Fruit fly (Drosophila melanogaster) whole organism, prepupa: Measurements from ENCODE around the gene Timp.

ENCODE experiments used
- Blimp-1 ChIP-seq: fragments of 200-800 bp; sonication (Bioruptor generic); optimal IDR thresholded peaks from 3 replicates; lab custom pipeline; 2017; ENCODE audit warnings: missing biosample characterization, missing genetic modification characterization, mild to moderate bottlenecking, moderate library complexity, missing genetic modification reagents
- CG10631 ChIP-seq: fragments of 200-800 bp; sonication (Bioruptor generic); optimal IDR thresholded peaks from 2 replicates; lab custom pipeline; 2016; ENCODE audit warnings: missing biosample characterization, missing genetic modification characterization
- CG10669 ChIP-seq: fragments of 200-800 bp; sonication (Bioruptor generic); optimal IDR thresholded peaks from 3 replicates; lab custom pipeline; 2018; ENCODE audit warnings: missing biosample characterization, mild to moderate bottlenecking, missing genetic modification characterization, moderate library complexity
- CG11294 ChIP-seq: fragments of 200-800 bp; sonication (Bioruptor generic); IDR thresholded peaks from 2 replicates; pipeline ENCODE4 v1.3.6; 2022; ENCODE audit warnings: missing biosample characterization, missing genetic modification characterization
- CG11762 ChIP-seq: fragments of 200-800 bp; sonication (Bioruptor generic); optimal IDR thresholded peaks from 3 replicates; lab custom pipeline; 2016; ENCODE audit warnings: missing biosample characterization, missing genetic modification characterization; ENCODE audit not compliant: insufficient read depth
- CG1621 ChIP-seq: fragments of 200-800 bp; sonication (Bioruptor generic); optimal IDR thresholded peaks from 3 replicates; lab custom pipeline; 2018; ENCODE audit warnings: missing biosample characterization, mild to moderate bottlenecking, missing genetic modification characterization
- CG16779 ChIP-seq: fragments of 200-800 bp; sonication (Bioruptor generic); optimal IDR thresholded peaks from 3 replicates; lab custom pipeline; 2017; ENCODE audit warnings: missing biosample characterization, mild to moderate bottlenecking, missing genetic modification characterization
- CG31627 ChIP-seq: fragments of 200-800 bp; sonication (Bioruptor generic); optimal IDR thresholded peaks from 3 replicates; lab custom pipeline; 2016; ENCODE audit warnings: missing biosample characterization, missing genetic modification characterization
- CG32006 ChIP-seq: fragments of 200-800 bp; sonication (Bioruptor generic); optimal IDR thresholded peaks from 3 replicates; lab custom pipeline; 2017; ENCODE audit warnings: missing biosample characterization, mild to moderate bottlenecking, missing genetic modification characterization
- CG3919 ChIP-seq: fragments of 200-800 bp; sonication (Bioruptor generic); optimal IDR thresholded peaks from 3 replicates; lab custom pipeline; 2016; ENCODE audit warnings: missing biosample characterization, missing genetic modification characterization
- CG4318 ChIP-seq: fragments of 200-800 bp; sonication (Bioruptor generic); optimal IDR thresholded peaks from 3 replicates; lab custom pipeline; 2017; ENCODE audit warnings: missing biosample characterization, mild to moderate bottlenecking, missing genetic modification characterization
- CG6163 ChIP-seq: fragments of 200-800 bp; sonication (Bioruptor generic); IDR thresholded peaks from 3 replicates; pipeline ENCODE4 v1.3.6; 2022; ENCODE audit warnings: missing biosample characterization, missing genetic modification characterization
- CG6808 ChIP-seq: fragments of 200-800 bp; sonication (Bioruptor generic); optimal IDR thresholded peaks from 3 replicates; lab custom pipeline; 2017; ENCODE audit warnings: missing biosample characterization, missing genetic modification characterization, mild to moderate bottlenecking, moderate library complexity, missing genetic modification reagents
- CG6854 ChIP-seq: fragments of 200-800 bp; sonication (Bioruptor generic); optimal IDR thresholded peaks from 2 replicates; lab custom pipeline; 2017; ENCODE audit warnings: missing biosample characterization, mild to moderate bottlenecking, missing genetic modification characterization
- CG7368 ChIP-seq: fragments of 200-800 bp; sonication (Bioruptor generic); optimal IDR thresholded peaks from 3 replicates; lab custom pipeline; 2016; ENCODE audit warnings: missing biosample characterization, missing genetic modification characterization
- CG8119 ChIP-seq: fragments of 200-800 bp; sonication (Bioruptor generic); IDR thresholded peaks from 3 replicates; pipeline ENCODE4 v1.3.6; 2022; ENCODE audit warnings: missing biosample characterization, missing genetic modification characterization
- CG8319 ChIP-seq: fragments of 200-800 bp; sonication (Bioruptor generic); optimal IDR thresholded peaks from 3 replicates; lab custom pipeline; 2016; ENCODE audit warnings: missing biosample characterization, missing genetic modification characterization
- CG8632 ChIP-seq: fragments of 200-800 bp; sonication (Bioruptor generic); optimal IDR thresholded peaks from 3 replicates; lab custom pipeline; 2016; ENCODE audit warnings: missing biosample characterization, missing genetic modification characterization
- CG9139 ChIP-seq: fragments of 200-800 bp; sonication (Bioruptor generic); optimal IDR thresholded peaks from 3 replicates; lab custom pipeline; 2017; ENCODE audit warnings: missing biosample characterization, mild to moderate bottlenecking, missing genetic modification characterization
- Eip75B ChIP-seq: fragments of 200-800 bp; sonication (Bioruptor generic); optimal IDR thresholded peaks from 3 replicates; lab custom pipeline; 2016; ENCODE audit warnings: missing biosample characterization, missing genetic modification characterization
- Eip78C ChIP-seq: fragments of 200-800 bp; sonication (Bioruptor generic); peaks from one replicate; lab custom pipeline; 2016; ENCODE audit warnings: missing biosample characterization, missing genetic modification characterization
- Ets21C ChIP-seq: fragments of 200-800 bp; sonication (Bioruptor generic); optimal IDR thresholded peaks from 3 replicates; lab custom pipeline; 2016; ENCODE audit warnings: missing biosample characterization, missing genetic modification characterization
- Ets96B ChIP-seq: fragments of 200-800 bp; optimal IDR thresholded peaks from 2 replicates; lab custom pipeline; 2019; ENCODE audit warnings: missing biosample characterization, mild to moderate bottlenecking, missing genetic modification characterization, moderate library complexity
- Hr39 ChIP-seq: fragments of 200-800 bp; sonication (Bioruptor generic); optimal IDR thresholded peaks from 2 replicates; lab custom pipeline; 2016; ENCODE audit warnings: missing biosample characterization, missing genetic modification characterization
- Hr4 ChIP-seq: fragments of 200-800 bp; sonication (Bioruptor generic); optimal IDR thresholded peaks from 3 replicates; lab custom pipeline; 2016; ENCODE audit warnings: missing biosample characterization, missing genetic modification characterization
- Met ChIP-seq: fragments of 200-800 bp; sonication (Bioruptor generic); optimal IDR thresholded peaks from 3 replicates; lab custom pipeline; 2016; ENCODE audit warnings: missing biosample characterization, missing genetic modification characterization
- OdsH ChIP-seq: fragments of 200-800 bp; sonication (Bioruptor generic); optimal IDR thresholded peaks from 3 replicates; lab custom pipeline; 2016; ENCODE audit warnings: missing biosample characterization, missing genetic modification characterization
- Smox ChIP-seq: fragments of 200-800 bp; sonication (Bioruptor generic); optimal IDR thresholded peaks from 3 replicates; lab custom pipeline; 2016; ENCODE audit warnings: missing biosample characterization, missing genetic modification characterization
- Sox102F ChIP-seq: fragments of 200-800 bp; sonication (Bioruptor generic); optimal IDR thresholded peaks from 2 replicates; lab custom pipeline; 2016; ENCODE audit warnings: missing biosample characterization, mild to moderate bottlenecking, missing genetic modification characterization
- Sox14 ChIP-seq: fragments of 200-800 bp; sonication (Bioruptor generic); optimal IDR thresholded peaks from 3 replicates; lab custom pipeline; 2016; ENCODE audit warnings: missing biosample characterization, missing genetic modification characterization
- Sox15 ChIP-seq: fragments of 200-800 bp; sonication (Bioruptor generic); optimal IDR thresholded peaks from 3 replicates; lab custom pipeline; 2016; ENCODE audit warnings: missing biosample characterization, missing genetic modification characterization
- cyc ChIP-seq: fragments of 200-800 bp; sonication (Bioruptor generic); optimal IDR thresholded peaks from 3 replicates; lab custom pipeline; 2016; ENCODE audit warnings: missing biosample characterization, missing genetic modification characterization
- eg ChIP-seq: fragments of 200-800 bp; sonication (Bioruptor generic); IDR thresholded peaks from 3 replicates; pipeline ENCODE4 v1.3.6; 2022; ENCODE audit warnings: missing biosample characterization, missing genetic modification characterization
- esn ChIP-seq: fragments of 200-800 bp; sonication (Bioruptor generic); optimal IDR thresholded peaks from 2 replicates; lab custom pipeline; 2016; ENCODE audit warnings: missing biosample characterization, mild to moderate bottlenecking, missing genetic modification characterization, moderate library complexity
- fkh ChIP-seq: fragments of 200-800 bp; sonication (Bioruptor generic); optimal IDR thresholded peaks from 3 replicates; lab custom pipeline; 2017; ENCODE audit warnings: missing biosample characterization, mild to moderate bottlenecking, missing genetic modification characterization, moderate library complexity
- net ChIP-seq: fragments of 200-800 bp; sonication (Bioruptor generic); optimal IDR thresholded peaks from 3 replicates; lab custom pipeline; 2016; ENCODE audit warnings: missing biosample characterization, missing genetic modification characterization
- salr ChIP-seq, 2 experiments: fragments of 200-800 bp; sonication (Bioruptor generic); optimal IDR thresholded peaks; 3 replicates each; lab custom pipeline; 2016 to 2018; ENCODE audit warnings: missing biosample characterization in 2 of 2, missing genetic modification characterization in 2 of 2, mild to moderate bottlenecking in 1 of 2
- spab ChIP-seq: fragments of 200-800 bp; sonication (Bioruptor generic); optimal IDR thresholded peaks from 2 replicates; lab custom pipeline; 2017; ENCODE audit warnings: missing biosample characterization, mild to moderate bottlenecking, missing genetic modification characterization, missing genetic modification reagents
- ss ChIP-seq, 2 experiments: fragments of 200-800 bp; sonication (Bioruptor generic); optimal IDR thresholded peaks; 2 replicates in 1 of 2; 3 replicates in 1 of 2; lab custom pipeline; 2017 to 2018; ENCODE audit warnings: mild to moderate bottlenecking in 2 of 2, missing biosample characterization in 2 of 2, missing genetic modification characterization in 2 of 2, moderate library complexity in 1 of 2
- svp ChIP-seq: fragments of 200-800 bp; sonication (Bioruptor generic); peaks from one replicate; lab custom pipeline; 2016; ENCODE audit warnings: missing biosample characterization, missing genetic modification characterization
- topi ChIP-seq: fragments of 200-800 bp; sonication (Bioruptor generic); optimal IDR thresholded peaks from 3 replicates; lab custom pipeline; 2016; ENCODE audit warnings: missing biosample characterization, missing genetic modification characterization
- vri ChIP-seq: fragments of 200-800 bp; sonication (Bioruptor generic); optimal IDR thresholded peaks from 3 replicates; lab custom pipeline; 2016; ENCODE audit warnings: missing biosample characterization, mild to moderate bottlenecking, missing genetic modification characterization

The Timp gene

DNA sequence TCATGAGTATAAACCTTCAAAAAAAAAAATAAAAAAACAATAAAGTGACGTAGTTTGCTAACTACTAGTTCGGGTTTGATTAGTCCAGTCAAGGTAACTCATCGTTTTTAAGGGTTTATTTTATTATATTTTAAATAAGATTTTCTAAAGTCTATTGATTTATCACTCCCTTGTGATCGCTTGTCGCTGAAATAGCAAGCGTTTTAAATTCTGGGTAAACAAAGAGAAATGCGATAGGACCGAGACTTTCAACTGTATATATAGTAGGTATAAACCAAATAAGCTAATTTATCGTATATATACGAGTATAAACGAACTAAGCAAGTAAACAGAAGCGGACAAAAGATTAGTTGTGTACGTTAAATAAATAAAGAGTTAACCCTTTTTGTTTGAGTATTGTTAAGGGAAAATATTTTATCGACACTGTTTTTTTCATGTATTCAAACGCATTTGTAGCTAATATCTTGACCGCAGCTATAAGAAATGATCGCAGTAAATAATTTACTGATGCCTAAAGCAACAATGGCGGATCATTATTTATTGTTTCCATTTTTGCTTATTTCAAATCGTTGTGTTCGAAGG is 44.2 kb downstream of the Timp start (continued):
- TF ChIP-seq CG6854 (no peak), salr (GFP tag; optimal IDR thresholded peaks at IDR 0.05; lab: Kevin White, UChicago) (peak in 1 of 2 experiments; percentile 20), net (GFP tag; lab: Kevin White, UChicago) (peak; percentile 13), CG11294 (GFP tag; lab: Robert Waterston, UW) (no peak), CG7368 (peak; percentile 10), CG9139 (GFP tag; lab: Kevin White, UChicago) (peak; percentile 29), vri (GFP tag; lab: Kevin White, UChicago) (peak; percentile 19), CG32006 (no peak), topi (GFP tag; lab: Kevin White, UChicago) (peak; percentile 65), Smox (GFP tag; lab: Kevin White, UChicago) (peak; percentile 60), Ets96B (tag; lab: Kevin White, UChicago) (peak; percentile 3), eg (GFP tag; lab: Robert Waterston, UW) (peak; percentile 67), CG8119 (no peak; the same call in 1 of the 3 replicates), svp (GFP tag; lab: Kevin White, UChicago) (peak; percentile 80), CG6163 (GFP tag; lab: Robert Waterston, UW) (peak; percentile 25; the same call in 1 of the 3 replicates), CG16779 (tag; lab: Kevin White, UChicago) (peak; percentile 14), cyc (peak; percentile 64), CG1621 (tag; lab: Kevin White, UChicago) (no peak), Ets21C (GFP tag; lab: Kevin White, UChicago) (peak; percentile 47), OdsH (peak; percentile 59), CG8632 (GFP tag; lab: Kevin White, UChicago) (peak; percentile 62), CG8319 (GFP tag; lab: Kevin White, UChicago) (no peak), CG31627 (GFP tag; lab: Kevin White, UChicago) (peak; percentile 60), Sox14 (GFP tag; lab: Kevin White, UChicago) (peak; percentile 68), Eip78C (peak; percentile 86), esn (GFP tag; lab: Kevin White, UChicago) (peak; percentile 66), Eip75B (GFP tag; lab: Kevin White, UChicago) (peak; percentile 16), CG4318 (GFP tag; lab: Kevin White, UChicago) (no peak), Met (GFP tag; lab: Kevin White, UChicago) (peak; percentile 51), Hr39 (GFP tag; lab: Kevin White, UChicago) (peak; percentile 73), Hr4 (GFP tag; lab: Kevin White, UChicago) (peak; percentile 38)

DNA sequence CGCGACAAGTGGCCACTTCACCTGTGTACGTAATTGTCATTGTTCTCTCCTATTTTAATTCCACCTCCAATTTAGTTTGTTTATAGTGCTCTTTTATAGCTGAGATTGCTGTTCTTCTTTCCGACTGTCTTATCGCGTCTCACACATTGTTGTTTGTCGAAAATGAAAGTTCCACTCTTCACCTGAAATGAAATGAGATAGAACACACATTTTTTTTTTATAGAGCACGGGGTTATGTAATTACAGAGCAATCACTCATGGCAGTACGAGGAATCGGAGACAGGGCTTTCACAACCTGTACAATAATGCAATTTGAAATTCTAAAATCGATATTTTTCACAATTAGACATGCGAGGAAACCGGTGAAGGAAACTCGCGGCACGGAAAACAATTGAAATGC is 45.5 kb downstream of the Timp start:
- peak; percentile 14 for TF ChIP-seq fkh (GFP tag; lab: Kevin White, UChicago)
- no peak for TF ChIP-seq Sox15 (GFP tag; lab: Kevin White, UChicago)

DNA sequence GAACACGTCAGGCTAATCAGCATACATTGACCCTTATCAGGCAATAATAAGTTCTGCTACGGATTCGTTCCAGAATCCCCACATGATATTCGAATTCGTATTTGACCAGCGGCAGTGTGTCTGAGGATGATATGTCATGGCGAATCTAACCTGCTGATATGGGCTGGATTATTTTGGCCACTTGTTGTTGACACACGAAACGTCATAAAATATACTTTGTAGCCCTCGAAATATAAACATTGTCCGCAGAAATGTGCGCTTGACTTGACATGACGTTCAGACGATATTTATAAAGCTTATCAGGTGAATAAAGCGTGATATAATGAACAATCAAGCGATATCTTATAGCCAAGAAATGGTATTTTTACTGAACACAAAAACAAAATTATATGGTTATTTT is 46.5 kb downstream of the Timp start:
- TF ChIP-seq Sox102F (GFP tag; lab: Kevin White, UChicago) (peak; percentile 41), vri (GFP tag; lab: Kevin White, UChicago) (peak; percentile 79), CG8119 (no peak), CG6854 (peak; percentile 17), esn (GFP tag; lab: Kevin White, UChicago) (peak; percentile 38)

DNA sequence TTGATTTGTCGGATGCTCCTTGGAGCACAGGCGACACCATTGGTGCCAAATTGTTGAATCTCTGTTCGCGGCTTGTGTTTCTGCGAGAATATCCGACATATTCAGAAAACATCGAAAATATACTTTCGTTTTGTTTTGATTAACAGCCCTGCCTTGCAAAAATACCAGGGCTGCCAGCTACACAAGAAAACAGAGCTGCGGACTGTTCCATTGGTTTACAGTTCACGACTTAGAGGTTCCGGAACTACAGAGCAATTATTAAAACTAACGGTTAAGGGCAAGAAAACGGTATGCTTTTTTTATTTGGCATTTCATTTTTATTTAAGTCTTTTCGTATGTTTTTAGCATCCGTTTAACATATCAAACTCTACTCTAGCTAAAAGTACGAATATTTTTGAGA is 51.6 kb downstream of the Timp start, which contains the start of gene CG6254:
TSS of gene CG6254 (minus strand) at position 169 of the 400 bp plus-strand sequence.
- TF ChIP-seq CG10631 (GFP tag; lab: Kevin White, UChicago), result no peak
- TF ChIP-seq svp (GFP tag; lab: Kevin White, UChicago), result no peak
- no peak for TF ChIP-seq CG3919
- TF ChIP-seq CG7368, result no peak
- TF ChIP-seq Sox15 (GFP tag; lab: Kevin White, UChicago), result no peak
- TF ChIP-seq CG32006, result no peak
- peak; percentile 42 for TF ChIP-seq Blimp-1
- peak; percentile 47 for TF ChIP-seq Hr39 (GFP tag; lab: Kevin White, UChicago)
- TF ChIP-seq CG6163 (GFP tag; lab: Robert Waterston, UW), result no peak
- TF ChIP-seq spab, result no peak
- TF ChIP-seq CG8319 (GFP tag; lab: Kevin White, UChicago), result no peak
- no peak for TF ChIP-seq topi (GFP tag; lab: Kevin White, UChicago)
- TF ChIP-seq CG31627 (GFP tag; lab: Kevin White, UChicago), result peak; percentile 43
- TF ChIP-seq CG11294 (GFP tag; lab: Robert Waterston, UW), result no peak
- peak; percentile 65 for TF ChIP-seq Sox14 (GFP tag; lab: Kevin White, UChicago)
- no peak for TF ChIP-seq CG6808 (GFP tag; lab: Kevin White, UChicago)
- TF ChIP-seq Eip78C, result no peak
- no peak for TF ChIP-seq CG9139 (GFP tag; lab: Kevin White, UChicago)
- TF ChIP-seq Ets21C (GFP tag; lab: Kevin White, UChicago), result no peak
- TF ChIP-seq CG4318 (GFP tag; lab: Kevin White, UChicago), result no peak
- no peak for TF ChIP-seq cyc
- TF ChIP-seq ss (GFP tag; optimal IDR thresholded peaks at IDR 0.05; lab: Kevin White, UChicago), result no peak
- TF ChIP-seq vri (GFP tag; lab: Kevin White, UChicago), result no peak
- no peak for TF ChIP-seq Eip75B (GFP tag; lab: Kevin White, UChicago)
- TF ChIP-seq CG11762 (GFP tag; lab: Kevin White, UChicago), result no peak
- no peak for TF ChIP-seq CG10669 (GFP tag; lab: Kevin White, UChicago)
- TF ChIP-seq CG8119, result no peak
